Worm (Caenorhabditis elegans) whole organism, L3 larva: ENCODE measurements around the gene C01B9.4.

Source experiments
- ama-1 ChIP-seq: fragments of 150-350 bp; optimal IDR thresholded peaks from 2 replicates; lab custom pipeline; 2018
- fkh-10 ChIP-seq: sonication (generic microtip); optimal IDR thresholded peaks from 2 replicates; lab custom pipeline; 2017; ENCODE audit warnings: missing biosample characterization, missing genetic modification reagents, missing genetic modification characterization
- nhr-76 ChIP-seq: fragments of 150-350 bp; sonication (generic microtip); optimal IDR thresholded peaks from 5 replicates; lab custom pipeline; 2014; ENCODE audit warnings: missing biosample characterization, missing genetic modification characterization
- pha-4 ChIP-seq: fragments of 150-350 bp; optimal IDR thresholded peaks from 2 replicates; lab custom pipeline; 2014; ENCODE audit warnings: missing biosample characterization, missing genetic modification reagents, missing genetic modification characterization
- skn-1 ChIP-seq: fragments of 150-350 bp; optimal IDR thresholded peaks from 2 replicates; lab custom pipeline; 2014; ENCODE audit warnings: missing biosample characterization, missing genetic modification characterization
- tbx-2 ChIP-seq: sonication (generic microtip); optimal IDR thresholded peaks from 2 replicates; lab custom pipeline; 2016; ENCODE audit warnings: mild to moderate bottlenecking, missing genetic modification characterization, missing compliant biosample characterization

DNA sequence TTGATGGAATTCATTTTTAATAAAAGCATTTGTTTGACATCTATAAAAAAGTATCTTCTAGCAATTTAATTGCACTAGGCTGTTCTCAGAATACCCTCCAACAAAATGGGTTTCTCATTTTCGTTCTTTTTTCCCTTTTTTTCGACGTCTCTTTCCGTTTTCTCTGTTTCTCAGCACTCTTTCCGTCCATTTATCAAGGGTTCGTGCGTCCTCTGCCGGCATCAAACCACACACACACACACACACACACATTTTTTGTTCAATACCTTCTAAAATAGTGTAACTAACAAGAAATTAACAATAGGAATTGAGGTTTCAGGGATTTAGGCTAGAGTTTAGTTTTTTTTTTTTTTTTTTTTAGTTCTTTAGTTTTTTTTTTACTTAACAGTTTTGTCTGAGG is 27.5 kb downstream of the C01B9.4 start:
- TF ChIP-seq ama-1 (lab: Kevin White, UChicago) (no peak), tbx-2 (tag; lab: Kevin White, UChicago) (no peak), skn-1 (tag; lab: Kevin White, UChicago) (no peak), fkh-10 (GFP tag; lab: Kevin White, UChicago) (no peak), nhr-76 (tag; lab: Kevin White, UChicago) (no peak), pha-4 (tag; lab: Kevin White, UChicago) (no peak)
